Fruit fly (Drosophila melanogaster): ENCODE results near the gene HP1D3csd.

DNA sequence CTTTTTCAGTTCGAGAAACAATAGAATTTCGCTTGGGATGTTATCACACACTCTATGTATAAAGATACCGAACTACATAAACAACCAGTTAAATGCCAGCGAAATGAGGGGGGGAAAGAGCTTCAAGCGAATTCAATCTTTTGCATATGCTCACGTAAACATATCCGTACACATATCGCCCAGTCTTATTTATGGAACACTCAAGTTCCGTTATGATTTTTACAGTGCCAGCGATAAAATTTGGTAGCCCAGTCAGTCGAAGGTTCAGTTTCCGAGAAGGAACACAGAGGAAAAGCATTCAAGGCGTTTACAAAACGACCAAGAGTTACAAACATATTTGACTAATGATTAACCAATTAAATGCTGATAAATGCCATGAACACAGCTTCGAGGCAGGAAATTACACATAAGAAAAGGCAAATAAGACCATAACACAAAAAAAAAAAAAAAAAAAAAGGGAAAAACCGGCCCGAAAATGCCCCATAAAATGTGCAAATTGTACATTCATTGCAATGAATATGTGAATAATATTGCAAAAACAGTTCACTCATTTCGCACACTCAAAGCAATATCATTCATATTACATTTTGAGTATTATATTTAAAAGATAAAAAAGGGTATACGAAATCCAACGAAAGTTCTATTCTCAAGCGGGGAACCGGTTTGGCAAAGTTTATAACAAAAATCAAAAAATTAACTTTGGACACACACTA lies 41.1 kb upstream of the HP1D3csd start:
- TF ChIP-seq CG32264 (GFP tag; optimal IDR thresholded peaks at IDR 0.05) (no peak), pan (optimal IDR thresholded peaks at IDR 0.05) (no peak), Hr78 (GFP tag; optimal IDR thresholded peaks at IDR 0.05) (no peak), Abd-B (GFP tag; optimal IDR thresholded peaks at IDR 0.05) (no peak), jim (GFP tag; optimal IDR thresholded peaks at IDR 0.05) (no peak), usp (GFP tag; optimal IDR thresholded peaks at IDR 0.05) (no peak)

Measured in whole organism, wandering third instar larva.